Fruit fly (Drosophila melanogaster): ENCODE measurements around the gene CG6845.

- TF ChIP-seq CG32121 (GFP tag; IDR thresholded peaks at IDR 0.05): no peak
- no peak for TF ChIP-seq CG8301 (tag; optimal IDR thresholded peaks at IDR 0.05)
- TF ChIP-seq rn (GFP tag; IDR thresholded peaks at IDR 0.05): no peak
- no peak for TF ChIP-seq Ets98B (GFP tag; IDR thresholded peaks at IDR 0.05)
- TF ChIP-seq gl (tag; optimal IDR thresholded peaks at IDR 0.05): no peak
- TF ChIP-seq Pif1A (GFP tag; optimal IDR thresholded peaks at IDR 0.05): no peak
- no peak for TF ChIP-seq CG15710 (tag; optimal IDR thresholded peaks at IDR 0.05)
- TF ChIP-seq CG8159 (tag; optimal IDR thresholded peaks at IDR 0.05): peak; percentile 23
- TF ChIP-seq CG10348 (GFP tag; IDR thresholded peaks at IDR 0.05): no peak
- TF ChIP-seq D1 (tag; optimal IDR thresholded peaks at IDR 0.05): no peak
- no peak for TF ChIP-seq CG12605 (GFP tag; IDR thresholded peaks at IDR 0.05)
- no peak for TF ChIP-seq Pif1B (GFP tag; optimal IDR thresholded peaks at IDR 0.05)
- no peak for TF ChIP-seq CG34367 (tag; optimal IDR thresholded peaks at IDR 0.05)
Observed at dm6 chr3L:179490-180261, 33.4 kb downstream of the CG6845 start, which contains the start of gene CG13875.
